Fruit fly (Drosophila melanogaster) whole organism, adult: ENCODE measurements around the gene ldbr.

Experiments
- Crg-1 ChIP-seq: fragments of 200-800 bp; sonication (Bioruptor generic); optimal IDR thresholded peaks from 2 replicates; lab custom pipeline; 2016; ENCODE audit warnings: missing biosample characterization, missing genetic modification characterization
- cic ChIP-seq: fragments of 200-800 bp; sonication (Bioruptor generic); optimal IDR thresholded peaks from 2 replicates; lab custom pipeline; 2017; ENCODE audit warnings: missing biosample characterization, mild to moderate bottlenecking, missing genetic modification characterization, moderate library complexity
- tj ChIP-seq: fragments of 200-800 bp; sonication (Bioruptor generic); optimal IDR thresholded peaks from 3 replicates; lab custom pipeline; 2017; ENCODE audit warnings: missing biosample characterization, mild to moderate bottlenecking, missing genetic modification characterization, moderate library complexity

DNA sequence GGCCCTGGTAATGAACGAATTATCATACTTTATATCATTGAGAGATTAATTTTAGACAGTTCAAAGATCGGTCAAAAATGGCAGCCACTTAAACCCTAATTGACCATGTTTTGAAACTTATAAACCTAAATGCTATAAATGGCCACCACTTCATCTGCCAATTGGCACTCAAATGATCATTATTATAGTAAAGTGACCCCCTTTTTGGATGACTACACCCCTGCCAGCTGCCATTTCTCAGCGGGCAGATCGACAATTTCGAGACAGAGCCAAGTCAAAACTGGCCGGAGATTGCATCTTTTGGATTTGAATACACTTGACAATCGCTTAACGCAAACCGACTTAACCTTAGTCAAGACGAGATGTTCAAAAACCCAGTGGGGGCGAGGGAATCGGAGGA, 34.6 kb downstream of the ldbr start:
- TF ChIP-seq tj, result no peak
- TF ChIP-seq cic (GFP tag; lab: Kevin White, UChicago), result no peak
- no peak for TF ChIP-seq Crg-1 (GFP tag; lab: Kevin White, UChicago)
